Worm (Caenorhabditis elegans) whole organism, young adult: Measurements from ENCODE around the gene nhr-5.

Source experiments
- D2030.7 ChIP-seq: fragments of 200-800 bp; sonication (Bioruptor generic); IDR thresholded peaks from 2 replicates; pipeline ENCODE4 v1.3.6; 2022; ENCODE audit warnings: missing genetic modification reagents, missing genetic modification characterization, missing compliant biosample characterization
- F10E7.11 ChIP-seq: sonication (generic microtip); optimal IDR thresholded peaks from 2 replicates; lab custom pipeline; 2017; ENCODE audit warnings: mild to moderate bottlenecking, missing genetic modification characterization, moderate library complexity, missing compliant biosample characterization
- F22D6.2 ChIP-seq: sonication (generic microtip); optimal IDR thresholded peaks from 2 replicates; lab custom pipeline; 2016; ENCODE audit warnings: mild to moderate bottlenecking, missing genetic modification characterization, missing compliant biosample characterization
- F39B2.1 ChIP-seq: fragments of 200-800 bp; sonication (Bioruptor generic); IDR thresholded peaks from 2 replicates; pipeline ENCODE4 v1.3.6; 2022; ENCODE audit warnings: missing genetic modification reagents, missing genetic modification characterization, missing compliant biosample characterization
- K12H6.12 ChIP-seq: fragments of 200-800 bp; sonication (Bioruptor generic); optimal IDR thresholded peaks from 2 replicates; lab custom pipeline; 2018; ENCODE audit warnings: mild to moderate bottlenecking, missing genetic modification characterization, missing compliant biosample characterization
- T07F8.4 ChIP-seq: sonication (generic microtip); optimal IDR thresholded peaks from 2 replicates; lab custom pipeline; 2016; ENCODE audit warnings: mild to moderate bottlenecking, missing genetic modification characterization, moderate library complexity, missing compliant biosample characterization
- Y56A3A.18 ChIP-seq: fragments of 200-800 bp; sonication (Bioruptor generic); IDR thresholded peaks from 2 replicates; pipeline ENCODE4 v1.3.6; 2022; ENCODE audit warnings: missing genetic modification reagents, missing genetic modification characterization, missing compliant biosample characterization
- Y67H2A.10 ChIP-seq: fragments of 200-800 bp; sonication (Bioruptor generic); conservative IDR thresholded peaks from 2 replicates; pipeline ENCODE4 v1.3.6; 2022; ENCODE audit warnings: missing genetic modification reagents, missing genetic modification characterization, missing compliant biosample characterization
- atf-7 ChIP-seq: sonication (generic microtip); optimal IDR thresholded peaks from 2 replicates; lab custom pipeline; 2017; ENCODE audit warnings: mild to moderate bottlenecking, missing genetic modification characterization, missing compliant biosample characterization
- attf-6 ChIP-seq: fragments of 200-800 bp; sonication (Bioruptor generic); IDR thresholded peaks from 2 replicates; pipeline ENCODE4 v1.3.6; 2022; ENCODE audit warnings: missing genetic modification reagents, missing genetic modification characterization, missing compliant biosample characterization
- cebp-1 ChIP-seq, 2 experiments: fragments of 200-800 bp in 1 of 2; sonication (Bioruptor generic) in 1 of 2; sonication (generic microtip) in 1 of 2; IDR thresholded peaks in 1 of 2; optimal IDR thresholded peaks in 1 of 2; 2 replicates each; pipeline versions ENCODE4 v1.3.6 to Lab custom; 2017 to 2022; ENCODE audit warnings: missing compliant biosample characterization in 2 of 2, missing genetic modification characterization in 2 of 2, mild to moderate bottlenecking in 1 of 2, missing genetic modification reagents in 1 of 2, moderate library complexity in 1 of 2
- ceh-27 ChIP-seq: fragments of 200-800 bp; sonication (Bioruptor generic); optimal IDR thresholded peaks from 2 replicates; lab custom pipeline; 2018; ENCODE audit warnings: mild to moderate bottlenecking, missing genetic modification characterization, moderate library complexity, missing compliant biosample characterization
- ceh-40 ChIP-seq: fragments of 200-800 bp; sonication (Bioruptor generic); IDR thresholded peaks from 2 replicates; pipeline ENCODE4 v1.3.6; 2022; ENCODE audit warnings: missing genetic modification characterization, missing compliant biosample characterization
- ceh-79 ChIP-seq: sonication (generic microtip); optimal IDR thresholded peaks from 2 replicates; lab custom pipeline; 2017; ENCODE audit warnings: mild to moderate bottlenecking, missing genetic modification characterization, missing compliant biosample characterization
- ceh-91 ChIP-seq: fragments of 200-800 bp; sonication (Bioruptor generic); IDR thresholded peaks from 2 replicates; pipeline ENCODE4 v1.3.6; 2022; ENCODE audit warnings: missing genetic modification reagents, missing genetic modification characterization, missing compliant biosample characterization
- die-1 ChIP-seq: sonication (generic microtip); optimal IDR thresholded peaks from 2 replicates; lab custom pipeline; 2016; ENCODE audit warnings: missing genotype, mild to moderate bottlenecking, missing genetic modification characterization, missing compliant biosample characterization
- dpl-1 ChIP-seq: fragments of 150-350 bp; optimal IDR thresholded peaks from 2 replicates; lab custom pipeline; 2014; ENCODE audit warnings: missing biosample characterization, missing genetic modification reagents, missing genetic modification characterization
- ets-4 ChIP-seq: fragments of 200-800 bp; sonication (Bioruptor generic); optimal IDR thresholded peaks from 2 replicates; lab custom pipeline; 2018; ENCODE audit warnings: mild to moderate bottlenecking, missing genetic modification characterization, missing compliant biosample characterization
- hmg-1.2 ChIP-seq: fragments of 200-800 bp; sonication (Bioruptor generic); IDR thresholded peaks from 2 replicates; pipeline ENCODE4 v1.3.6; 2022; ENCODE audit warnings: missing genetic modification reagents, missing genetic modification characterization, missing compliant biosample characterization
- hsf-1 ChIP-seq: fragments of 200-800 bp; sonication (Bioruptor generic); IDR thresholded peaks from 2 replicates; pipeline ENCODE4 v1.3.6; 2022; ENCODE audit warnings: missing genetic modification reagents, missing genetic modification characterization, missing compliant biosample characterization
- lin-26 ChIP-seq: fragments of 200-800 bp; sonication (Bioruptor generic); IDR thresholded peaks from 2 replicates; pipeline ENCODE4 v1.3.6; 2022; ENCODE audit warnings: missing genetic modification reagents, missing genetic modification characterization, missing compliant biosample characterization
- lin-40 ChIP-seq: sonication (generic microtip); optimal IDR thresholded peaks from 2 replicates; lab custom pipeline; 2016; ENCODE audit warnings: missing genetic modification characterization, mild to moderate bottlenecking, missing compliant biosample characterization, missing genotype, missing genetic modification reagents
- lir-1 ChIP-seq: fragments of 200-800 bp; sonication (Bioruptor generic); conservative IDR thresholded peaks from 2 replicates; pipeline ENCODE4 v1.3.6; 2022; ENCODE audit warnings: missing genetic modification reagents, missing genetic modification characterization, missing compliant biosample characterization
- madf-10 ChIP-seq: sonication (generic microtip); optimal IDR thresholded peaks from 2 replicates; lab custom pipeline; 2016; ENCODE audit warnings: mild to moderate bottlenecking, missing genetic modification characterization, missing compliant biosample characterization
- madf-6 ChIP-seq: fragments of 200-800 bp; sonication (Bioruptor generic); IDR thresholded peaks from 2 replicates; pipeline ENCODE4 v1.3.6; 2022; ENCODE audit warnings: missing genetic modification reagents, missing genetic modification characterization, missing compliant biosample characterization
- mes-4 ChIP-seq: sonication (generic microtip); optimal IDR thresholded peaks from 2 replicates; lab custom pipeline; 2016; ENCODE audit warnings: missing genotype, missing genetic modification characterization, missing compliant biosample characterization
- mxl-1 ChIP-seq: sonication (generic microtip); optimal IDR thresholded peaks from 2 replicates; lab custom pipeline; 2016; ENCODE audit warnings: missing genetic modification characterization, missing compliant biosample characterization
- nfya-1 ChIP-seq: sonication (generic microtip); optimal IDR thresholded peaks from 2 replicates; lab custom pipeline; 2017; ENCODE audit warnings: antibody characterized with exemption, missing compliant biosample characterization, missing genetic modification characterization, borderline replicate concordance; ENCODE audit not compliant: insufficient read depth
- nhr-179 ChIP-seq: sonication (generic microtip); optimal IDR thresholded peaks from 2 replicates; lab custom pipeline; 2016; ENCODE audit warnings: mild to moderate bottlenecking, missing genetic modification characterization, missing compliant biosample characterization
- pha-4 ChIP-seq: fragments of 150-350 bp; sonication (generic microtip); optimal IDR thresholded peaks from 2 replicates; lab custom pipeline; 2014; ENCODE audit warnings: missing biosample characterization, missing genetic modification reagents, missing genetic modification characterization
- repo-1 ChIP-seq: sonication (generic microtip); optimal IDR thresholded peaks from 2 replicates; lab custom pipeline; 2017; ENCODE audit warnings: mild to moderate bottlenecking, missing genetic modification characterization, missing compliant biosample characterization
- rpc-1 ChIP-seq, 2 experiments: fragments of 150-350 bp in 1 of 2; sonication (generic microtip) in 1 of 2; optimal IDR thresholded peaks; 2 replicates each; lab custom pipeline; 2014 to 2018; ENCODE audit warnings: missing biosample characterization in 1 of 2, missing genetic modification characterization in 1 of 2, missing genetic modification reagents in 1 of 2, missing genotype in 1 of 2
- sdz-38 ChIP-seq: sonication (generic microtip); optimal IDR thresholded peaks from 2 replicates; lab custom pipeline; 2016; ENCODE audit warnings: missing genotype, missing genetic modification characterization, missing compliant biosample characterization
- snpc-4 ChIP-seq, 5 experiments: fragments of 150-350 bp in 1 of 5; sonication (generic microtip) in 4 of 5; optimal IDR thresholded peaks; 2 replicates each; lab custom pipeline; 2014 to 2018; ENCODE audit warnings: missing genetic modification characterization in 5 of 5, missing biosample characterization in 3 of 5, antibody characterized with exemption in 2 of 5, mild to moderate bottlenecking in 2 of 5, missing compliant biosample characterization in 2 of 5, missing genotype in 2 of 5, moderate library complexity in 2 of 5, missing genetic modification reagents in 1 of 5
- somi-1 ChIP-seq: fragments of 200-800 bp; sonication (Bioruptor generic); optimal IDR thresholded peaks from 2 replicates; lab custom pipeline; 2018; ENCODE audit warnings: mild to moderate bottlenecking, missing genetic modification characterization, missing compliant biosample characterization
- tlf-1 ChIP-seq: fragments of 200-800 bp; sonication (Bioruptor generic); optimal IDR thresholded peaks from 2 replicates; lab custom pipeline; 2018; ENCODE audit warnings: mild to moderate bottlenecking, missing genetic modification characterization, missing compliant biosample characterization
- unc-130 ChIP-seq: sonication (generic microtip); optimal IDR thresholded peaks from 2 replicates; lab custom pipeline; 2016; ENCODE audit warnings: missing genetic modification reagents, missing genetic modification characterization, missing compliant biosample characterization
- unc-62 ChIP-seq: fragments of 150-350 bp; optimal IDR thresholded peaks from 2 replicates; lab custom pipeline; 2014; ENCODE audit warnings: missing biosample characterization, missing genetic modification reagents, missing genetic modification characterization
- ztf-22 ChIP-seq: fragments of 200-800 bp; sonication (Bioruptor generic); optimal IDR thresholded peaks from 2 replicates; lab custom pipeline; 2018; ENCODE audit warnings: mild to moderate bottlenecking, missing genetic modification characterization, moderate library complexity, missing compliant biosample characterization
- ztf-26 ChIP-seq: sonication (generic microtip); optimal IDR thresholded peaks from 2 replicates; lab custom pipeline; 2017; ENCODE audit warnings: missing genetic modification characterization, missing compliant biosample characterization
- ztf-28 ChIP-seq: fragments of 200-800 bp; sonication (Bioruptor generic); IDR thresholded peaks from 2 replicates; pipeline ENCODE4 v1.3.6; 2022; ENCODE audit warnings: missing genetic modification reagents, missing genetic modification characterization, missing compliant biosample characterization
- ztf-3 ChIP-seq: fragments of 200-800 bp; sonication (Bioruptor generic); optimal IDR thresholded peaks from 2 replicates; lab custom pipeline; 2018; ENCODE audit warnings: mild to moderate bottlenecking, missing genetic modification characterization, missing compliant biosample characterization

nhr-5 gene

ce11 chrIV:15394544-15395125 is 5.4 kb upstream of the nhr-5 start:
- no peak for TF ChIP-seq snpc-4 (GFP tag; optimal IDR thresholded peaks at IDR 0.05; lab: Kevin White, UChicago)
- peak in 3 of 4 experiments; percentile 27 to 74 (median 68) for TF ChIP-seq snpc-4 (tag; optimal IDR thresholded peaks at IDR 0.05; lab: Kevin White, UChicago)
- TF ChIP-seq madf-6 (GFP tag; lab: Robert Waterston, UW), result no peak
- TF ChIP-seq, all 124 proteins: peak for 1

DNA sequence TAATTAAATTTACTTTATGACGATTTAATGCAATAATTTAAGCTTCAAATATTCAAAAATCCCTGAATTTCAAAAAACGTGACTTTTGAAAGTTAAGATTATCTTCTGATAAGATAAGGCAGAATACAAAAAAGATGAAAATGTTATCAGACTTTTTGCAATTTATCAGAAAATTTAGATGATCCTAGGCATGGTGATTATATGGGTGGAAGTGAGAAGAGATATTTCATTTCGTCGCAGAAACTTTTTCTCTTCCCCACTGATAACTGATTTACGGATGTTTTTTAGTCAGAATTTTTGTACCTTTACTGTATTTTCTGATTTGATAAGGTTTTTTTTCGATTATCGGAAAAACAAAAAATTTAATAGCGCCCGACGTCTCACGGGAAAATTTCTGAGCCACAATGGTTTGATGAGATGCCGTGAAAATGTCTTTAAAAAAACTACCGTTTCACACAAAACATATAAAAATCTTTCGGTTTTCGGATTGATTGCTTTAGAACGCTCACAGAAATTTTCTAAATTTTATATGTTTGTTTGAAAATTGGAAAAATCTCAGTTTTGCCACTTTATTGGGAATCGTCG is 4.7 kb upstream of the nhr-5 start:
- TF ChIP-seq attf-6 (0 out of 2 replicates have a peak, but pooled peaks have one; percentile 6), snpc-4 (GFP tag; optimal IDR thresholded peaks at IDR 0.05; lab: Kevin White, UChicago) (no peak), snpc-4 (tag; optimal IDR thresholded peaks at IDR 0.05; lab: Kevin White, UChicago) (peak; percentile 53 to 77 (median 75)), ztf-22 (GFP tag; lab: Kevin White, UChicago) (no peak)

DNA sequence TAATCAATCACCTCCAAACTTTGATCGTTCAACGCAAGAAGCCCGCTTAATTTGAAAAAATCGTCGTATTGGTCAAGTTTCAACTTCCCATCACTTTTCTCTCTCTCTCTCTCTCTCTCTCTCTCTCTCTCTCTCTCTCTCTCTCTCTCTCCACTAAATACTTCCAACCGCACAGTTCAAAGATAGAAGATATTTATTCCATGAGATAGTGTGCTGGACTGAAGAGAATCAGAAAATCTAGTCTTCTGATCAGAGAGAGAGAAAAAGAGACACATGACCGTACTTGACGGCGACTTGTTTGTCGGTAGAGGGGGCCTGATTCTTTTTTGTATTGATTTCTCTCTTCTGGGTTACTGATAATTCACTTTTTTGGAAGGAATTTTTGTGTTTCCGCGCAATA is 1.4 kb upstream of the nhr-5 start:
- TF ChIP-seq ceh-91 (GFP tag; lab: Robert Waterston, UW) (no peak), attf-6 (no peak), Y56A3A.18 (GFP tag; lab: Robert Waterston, UW) (no peak), D2030.7 (GFP tag; lab: Robert Waterston, UW) (no peak), mes-4 (tag; lab: Kevin White, UChicago) (no peak), nhr-179 (tag; lab: Kevin White, UChicago) (no peak), cebp-1 (GFP tag; IDR thresholded peaks at IDR 0.05; lab: Robert Waterston, UW) (no peak), cebp-1 (tag; optimal IDR thresholded peaks at IDR 0.05; lab: Kevin White, UChicago) (peak; percentile 25), lin-26 (GFP tag; lab: Robert Waterston, UW) (no peak), tlf-1 (GFP tag; lab: Kevin White, UChicago) (no peak), madf-6 (GFP tag; lab: Robert Waterston, UW) (no peak), Y67H2A.10 (GFP tag; lab: Robert Waterston, UW) (no peak), ets-4 (GFP tag; lab: Kevin White, UChicago) (no peak), lin-40 (tag; lab: Kevin White, UChicago) (peak; percentile 67), dpl-1 (GFP tag; lab: Kevin White, UChicago) (no peak), T07F8.4 (tag; lab: Kevin White, UChicago) (no peak), die-1 (no peak), ceh-79 (tag; lab: Kevin White, UChicago) (no peak), atf-7 (tag; lab: Kevin White, UChicago) (no peak), unc-130 (GFP tag; lab: Kevin White, UChicago) (no peak), nfya-1 (tag; lab: Kevin White, UChicago) (no peak), ztf-28 (GFP tag; lab: Robert Waterston, UW) (no peak), hsf-1 (GFP tag; lab: Robert Waterston, UW) (no peak), K12H6.12 (no peak), pha-4 (tag; lab: Kevin White, UChicago) (no peak), hmg-1.2 (GFP tag; lab: Robert Waterston, UW) (peak; percentile 26; the same call in 1 of the 2 replicates), repo-1 (tag; lab: Kevin White, UChicago) (no peak), ceh-27 (GFP tag; lab: Kevin White, UChicago) (no peak), sdz-38 (tag; lab: Kevin White, UChicago) (no peak), somi-1 (GFP tag; lab: Kevin White, UChicago) (peak; percentile 87), ztf-26 (tag; lab: Kevin White, UChicago) (peak; percentile 83), rpc-1 (optimal IDR thresholded peaks at IDR 0.05; lab: Kevin White, UChicago) (no peak), rpc-1 (tag; optimal IDR thresholded peaks at IDR 0.05; lab: Kevin White, UChicago) (no peak), unc-62 (GFP tag; lab: Kevin White, UChicago) (no peak), F10E7.11 (no peak), F22D6.2 (tag; lab: Kevin White, UChicago) (no peak), ztf-3 (no peak), madf-10 (tag; lab: Kevin White, UChicago) (no peak), mxl-1 (tag; lab: Kevin White, UChicago) (no peak), F39B2.1 (GFP tag; lab: Robert Waterston, UW) (no peak), lir-1 (GFP tag; lab: Robert Waterston, UW) (no peak), ceh-40 (GFP tag; lab: Robert Waterston, UW) (no peak)
